Fruit fly (Drosophila melanogaster) whole organism, prepupa: ENCODE measurements around the gene CG4020.

Source experiments
- CG10631 ChIP-seq: fragments of 200-800 bp; sonication (Bioruptor generic); optimal IDR thresholded peaks from 2 replicates; lab custom pipeline; 2016; ENCODE audit warnings: missing biosample characterization, missing genetic modification characterization
- CG10669 ChIP-seq: fragments of 200-800 bp; sonication (Bioruptor generic); optimal IDR thresholded peaks from 3 replicates; lab custom pipeline; 2018; ENCODE audit warnings: missing biosample characterization, mild to moderate bottlenecking, missing genetic modification characterization, moderate library complexity
- CG11294 ChIP-seq: fragments of 200-800 bp; sonication (Bioruptor generic); IDR thresholded peaks from 2 replicates; pipeline ENCODE4 v1.3.6; 2022; ENCODE audit warnings: missing biosample characterization, missing genetic modification characterization
- CG11762 ChIP-seq: fragments of 200-800 bp; sonication (Bioruptor generic); optimal IDR thresholded peaks from 3 replicates; lab custom pipeline; 2016; ENCODE audit warnings: missing biosample characterization, missing genetic modification characterization; ENCODE audit not compliant: insufficient read depth
- CG11902 ChIP-seq: fragments of 200-800 bp; sonication (Bioruptor generic); optimal IDR thresholded peaks from 3 replicates; lab custom pipeline; 2016; ENCODE audit warnings: missing biosample characterization, missing genetic modification characterization
- CG15336 ChIP-seq: fragments of 200-800 bp; sonication (Bioruptor generic); IDR thresholded peaks from 2 replicates; pipeline ENCODE4 v1.3.6; 2022; ENCODE audit warnings: missing biosample characterization, missing genetic modification characterization
- CG16779 ChIP-seq: fragments of 200-800 bp; sonication (Bioruptor generic); optimal IDR thresholded peaks from 3 replicates; lab custom pipeline; 2017; ENCODE audit warnings: missing biosample characterization, mild to moderate bottlenecking, missing genetic modification characterization
- CG3032 ChIP-seq: fragments of 200-800 bp; optimal IDR thresholded peaks from 2 replicates; lab custom pipeline; 2019; ENCODE audit warnings: missing biosample characterization, mild to moderate bottlenecking, missing genetic modification characterization, moderate library complexity
- CG32006 ChIP-seq: fragments of 200-800 bp; sonication (Bioruptor generic); optimal IDR thresholded peaks from 3 replicates; lab custom pipeline; 2017; ENCODE audit warnings: missing biosample characterization, mild to moderate bottlenecking, missing genetic modification characterization
- CG4318 ChIP-seq: fragments of 200-800 bp; sonication (Bioruptor generic); optimal IDR thresholded peaks from 3 replicates; lab custom pipeline; 2017; ENCODE audit warnings: missing biosample characterization, mild to moderate bottlenecking, missing genetic modification characterization
- CG6163 ChIP-seq: fragments of 200-800 bp; sonication (Bioruptor generic); IDR thresholded peaks from 3 replicates; pipeline ENCODE4 v1.3.6; 2022; ENCODE audit warnings: missing biosample characterization, missing genetic modification characterization
- CG6276 ChIP-seq: fragments of 200-800 bp; sonication (Bioruptor generic); optimal IDR thresholded peaks from 2 replicates; lab custom pipeline; 2017; ENCODE audit warnings: missing biosample characterization, mild to moderate bottlenecking, missing genetic modification characterization
- CG6792 ChIP-seq: fragments of 200-800 bp; sonication (Bioruptor generic); optimal IDR thresholded peaks from 3 replicates; lab custom pipeline; 2016; ENCODE audit warnings: missing biosample characterization, missing genetic modification characterization
- CG6808 ChIP-seq: fragments of 200-800 bp; sonication (Bioruptor generic); optimal IDR thresholded peaks from 3 replicates; lab custom pipeline; 2017; ENCODE audit warnings: missing biosample characterization, missing genetic modification characterization, mild to moderate bottlenecking, moderate library complexity, missing genetic modification reagents
- CG7368 ChIP-seq: fragments of 200-800 bp; sonication (Bioruptor generic); optimal IDR thresholded peaks from 3 replicates; lab custom pipeline; 2016; ENCODE audit warnings: missing biosample characterization, missing genetic modification characterization
- CG8119 ChIP-seq: fragments of 200-800 bp; sonication (Bioruptor generic); IDR thresholded peaks from 3 replicates; pipeline ENCODE4 v1.3.6; 2022; ENCODE audit warnings: missing biosample characterization, missing genetic modification characterization
- CG8319 ChIP-seq: fragments of 200-800 bp; sonication (Bioruptor generic); optimal IDR thresholded peaks from 3 replicates; lab custom pipeline; 2016; ENCODE audit warnings: missing biosample characterization, missing genetic modification characterization
- CG8632 ChIP-seq: fragments of 200-800 bp; sonication (Bioruptor generic); optimal IDR thresholded peaks from 3 replicates; lab custom pipeline; 2016; ENCODE audit warnings: missing biosample characterization, missing genetic modification characterization
- Eip78C ChIP-seq: fragments of 200-800 bp; sonication (Bioruptor generic); peaks from one replicate; lab custom pipeline; 2016; ENCODE audit warnings: missing biosample characterization, missing genetic modification characterization
- Ets96B ChIP-seq: fragments of 200-800 bp; optimal IDR thresholded peaks from 2 replicates; lab custom pipeline; 2019; ENCODE audit warnings: missing biosample characterization, mild to moderate bottlenecking, missing genetic modification characterization, moderate library complexity
- Gug ChIP-seq: fragments of 200-800 bp; sonication (Bioruptor generic); IDR thresholded peaks from 2 replicates; pipeline ENCODE4 v1.3.6; 2022; ENCODE audit warnings: missing biosample characterization, missing genetic modification characterization
- Hr38 ChIP-seq: sonication (Bioruptor generic); optimal IDR thresholded peaks from 2 replicates; lab custom pipeline; 2016; ENCODE audit warnings: missing biosample characterization, missing genetic modification characterization
- Hr39 ChIP-seq: fragments of 200-800 bp; sonication (Bioruptor generic); optimal IDR thresholded peaks from 2 replicates; lab custom pipeline; 2016; ENCODE audit warnings: missing biosample characterization, missing genetic modification characterization
- Lpt ChIP-seq: fragments of 200-800 bp; sonication (Bioruptor generic); optimal IDR thresholded peaks from 3 replicates; lab custom pipeline; 2016; ENCODE audit warnings: missing biosample characterization, missing genetic modification characterization
- Met ChIP-seq: fragments of 200-800 bp; sonication (Bioruptor generic); optimal IDR thresholded peaks from 3 replicates; lab custom pipeline; 2016; ENCODE audit warnings: missing biosample characterization, missing genetic modification characterization
- OdsH ChIP-seq: fragments of 200-800 bp; sonication (Bioruptor generic); optimal IDR thresholded peaks from 3 replicates; lab custom pipeline; 2016; ENCODE audit warnings: missing biosample characterization, missing genetic modification characterization
- Sox102F ChIP-seq: fragments of 200-800 bp; sonication (Bioruptor generic); optimal IDR thresholded peaks from 2 replicates; lab custom pipeline; 2016; ENCODE audit warnings: missing biosample characterization, mild to moderate bottlenecking, missing genetic modification characterization
- achi ChIP-seq: fragments of 200-800 bp; sonication (Bioruptor generic); optimal IDR thresholded peaks from 3 replicates; lab custom pipeline; 2016; ENCODE audit warnings: missing biosample characterization, missing genetic modification characterization
- acj6 ChIP-seq: fragments of 200-800 bp; sonication (Bioruptor generic); optimal IDR thresholded peaks from 3 replicates; lab custom pipeline; 2016; ENCODE audit warnings: missing biosample characterization, missing genetic modification characterization
- dac ChIP-seq: fragments of 200-800 bp; sonication (Bioruptor generic); optimal IDR thresholded peaks from 2 replicates; lab custom pipeline; 2017; ENCODE audit warnings: missing biosample characterization, mild to moderate bottlenecking, missing genetic modification characterization
- eg ChIP-seq: fragments of 200-800 bp; sonication (Bioruptor generic); IDR thresholded peaks from 3 replicates; pipeline ENCODE4 v1.3.6; 2022; ENCODE audit warnings: missing biosample characterization, missing genetic modification characterization
- fd59A ChIP-seq: fragments of 200-800 bp; sonication (Bioruptor generic); optimal IDR thresholded peaks from 2 replicates; lab custom pipeline; 2017; ENCODE audit warnings: missing biosample characterization, mild to moderate bottlenecking, missing genetic modification characterization, missing genetic modification reagents
- lz ChIP-seq: fragments of 200-800 bp; sonication (Bioruptor generic); optimal IDR thresholded peaks from 3 replicates; lab custom pipeline; 2016; ENCODE audit warnings: missing biosample characterization, missing genetic modification characterization
- salr ChIP-seq, 2 experiments: fragments of 200-800 bp; sonication (Bioruptor generic); optimal IDR thresholded peaks; 3 replicates each; lab custom pipeline; 2016 to 2018; ENCODE audit warnings: missing biosample characterization in 2 of 2, missing genetic modification characterization in 2 of 2, mild to moderate bottlenecking in 1 of 2
- spab ChIP-seq: fragments of 200-800 bp; sonication (Bioruptor generic); optimal IDR thresholded peaks from 2 replicates; lab custom pipeline; 2017; ENCODE audit warnings: missing biosample characterization, mild to moderate bottlenecking, missing genetic modification characterization, missing genetic modification reagents
- ss ChIP-seq, 2 experiments: fragments of 200-800 bp; sonication (Bioruptor generic); optimal IDR thresholded peaks; 2 replicates in 1 of 2; 3 replicates in 1 of 2; lab custom pipeline; 2017 to 2018; ENCODE audit warnings: mild to moderate bottlenecking in 2 of 2, missing biosample characterization in 2 of 2, missing genetic modification characterization in 2 of 2, moderate library complexity in 1 of 2
- svp ChIP-seq: fragments of 200-800 bp; sonication (Bioruptor generic); peaks from one replicate; lab custom pipeline; 2016; ENCODE audit warnings: missing biosample characterization, missing genetic modification characterization
- topi ChIP-seq: fragments of 200-800 bp; sonication (Bioruptor generic); optimal IDR thresholded peaks from 3 replicates; lab custom pipeline; 2016; ENCODE audit warnings: missing biosample characterization, missing genetic modification characterization
- vri ChIP-seq: fragments of 200-800 bp; sonication (Bioruptor generic); optimal IDR thresholded peaks from 3 replicates; lab custom pipeline; 2016; ENCODE audit warnings: missing biosample characterization, mild to moderate bottlenecking, missing genetic modification characterization

CG4020 gene

dm6 chrX:5901628-5902213 lies 3.8 kb upstream of the CG4020 start (continued):
- TF ChIP-seq CG16779 (peak; percentile 5), CG6276 (GFP tag; lab: Kevin White, UChicago) (no peak), CG8632 (peak; percentile 20), Ets96B (tag; lab: Kevin White, UChicago) (peak; percentile 5), CG11294 (no peak), acj6 (GFP tag; lab: Kevin White, UChicago) (no peak), CG11762 (GFP tag; lab: Kevin White, UChicago) (no peak), CG10631 (GFP tag; lab: Kevin White, UChicago) (no peak), CG8319 (GFP tag; lab: Kevin White, UChicago) (no peak), salr (GFP tag; optimal IDR thresholded peaks at IDR 0.05; lab: Kevin White, UChicago) (peak in 1 of 2 experiments; percentile 42), achi (GFP tag; lab: Kevin White, UChicago) (peak; percentile 19), spab (GFP tag; lab: Kevin White, UChicago) (no peak), CG15336 (GFP tag; lab: Robert Waterston, UW) (peak; percentile 41; the same call in 1 of the 2 replicates), Hr38 (GFP tag; lab: Kevin White, UChicago) (no peak), CG7368 (GFP tag; lab: Kevin White, UChicago) (peak; percentile 25), ss (GFP tag; optimal IDR thresholded peaks at IDR 0.05; lab: Kevin White, UChicago) (peak; percentile 76 to 81), CG32006 (GFP tag; lab: Kevin White, UChicago) (peak; percentile 10), Hr39 (GFP tag; lab: Kevin White, UChicago) (no peak)

DNA sequence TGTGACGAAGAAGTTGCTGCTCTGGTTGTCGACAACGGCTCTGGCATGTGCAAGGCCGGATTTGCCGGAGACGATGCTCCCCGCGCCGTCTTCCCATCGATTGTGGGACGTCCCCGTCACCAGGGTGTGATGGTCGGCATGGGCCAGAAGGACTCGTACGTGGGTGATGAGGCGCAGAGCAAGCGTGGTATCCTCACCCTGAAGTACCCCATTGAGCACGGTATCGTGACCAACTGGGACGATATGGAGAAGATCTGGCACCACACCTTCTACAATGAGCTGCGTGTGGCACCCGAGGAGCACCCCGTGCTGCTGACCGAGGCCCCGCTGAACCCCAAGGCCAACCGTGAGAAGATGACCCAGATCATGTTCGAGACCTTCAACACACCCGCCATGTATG lies 2.8 kb upstream of the CG4020 start:
- TF ChIP-seq svp (GFP tag; lab: Kevin White, UChicago), result peak; percentile 68
- TF ChIP-seq lz (GFP tag; lab: Kevin White, UChicago), result no peak
- TF ChIP-seq CG10631 (GFP tag; lab: Kevin White, UChicago), result no peak
- TF ChIP-seq CG10669, result no peak
- no peak for TF ChIP-seq CG6276 (GFP tag; lab: Kevin White, UChicago)

DNA sequence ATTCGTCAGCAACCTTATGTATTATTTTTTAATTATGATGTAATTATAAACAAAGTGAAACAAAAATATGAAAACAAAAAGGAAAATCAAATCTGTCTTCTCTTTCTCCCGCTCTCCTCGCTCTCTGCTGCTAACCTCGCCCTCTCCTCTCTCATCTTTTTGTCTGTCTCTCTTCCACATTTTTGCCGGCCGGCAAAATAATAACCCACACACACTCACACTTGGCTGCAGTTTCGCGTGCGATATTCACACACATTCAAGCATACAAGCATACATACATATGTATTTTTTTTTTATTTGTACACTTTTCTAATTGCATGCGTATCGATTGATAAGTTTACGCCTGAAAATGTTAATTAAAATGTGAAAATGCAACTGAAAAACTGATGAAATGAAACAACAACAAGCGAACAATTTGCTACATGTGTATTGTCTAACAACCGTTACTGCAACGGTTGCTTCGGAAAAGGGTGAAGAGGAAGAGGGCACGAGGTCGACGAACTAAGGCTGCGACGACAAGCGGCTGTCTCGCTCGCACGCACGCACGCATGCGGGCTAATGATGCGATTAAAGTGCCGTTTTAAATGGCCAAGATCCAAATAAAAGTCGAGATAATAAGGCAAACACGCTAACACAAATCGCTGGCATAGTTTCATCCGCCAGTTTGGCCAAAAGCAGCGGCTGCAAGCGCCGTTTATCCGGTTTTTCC lies 1.0 kb upstream of the CG4020 start:
- no peak for TF ChIP-seq topi (GFP tag; lab: Kevin White, UChicago)
- TF ChIP-seq Lpt (GFP tag; lab: Kevin White, UChicago), result no peak
- TF ChIP-seq Sox102F (GFP tag; lab: Kevin White, UChicago), result no peak
- no peak for TF ChIP-seq dac (GFP tag; lab: Kevin White, UChicago)
- no peak for TF ChIP-seq CG3032 (tag; lab: Kevin White, UChicago)
- TF ChIP-seq vri (GFP tag; lab: Kevin White, UChicago), result peak; percentile 91
- TF ChIP-seq CG6808 (GFP tag; lab: Kevin White, UChicago), result no peak
- TF ChIP-seq CG11902, result no peak
- TF ChIP-seq Met (GFP tag; lab: Kevin White, UChicago), result no peak
- TF ChIP-seq spab (GFP tag; lab: Kevin White, UChicago), result no peak
- TF ChIP-seq CG8319 (GFP tag; lab: Kevin White, UChicago), result no peak
- TF ChIP-seq CG10631 (GFP tag; lab: Kevin White, UChicago), result no peak
- 0 out of 3 replicates have a peak, but pooled peaks have one; percentile 38 for TF ChIP-seq CG6163 (GFP tag; lab: Robert Waterston, UW)
- TF ChIP-seq svp (GFP tag; lab: Kevin White, UChicago), result peak; percentile 78
- no peak for TF ChIP-seq CG4318 (GFP tag; lab: Kevin White, UChicago)
- no peak for TF ChIP-seq CG6792 (GFP tag; lab: Kevin White, UChicago)
- TF ChIP-seq eg (GFP tag; lab: Robert Waterston, UW), result peak; percentile 5; the same call in 1 of the 3 replicates
- no peak for TF ChIP-seq OdsH (GFP tag; lab: Kevin White, UChicago)
- no peak for TF ChIP-seq Gug (GFP tag; lab: Robert Waterston, UW)
- peak; percentile 60 for TF ChIP-seq Eip78C (GFP tag; lab: Kevin White, UChicago)
- no peak for TF ChIP-seq fd59A
- no peak for TF ChIP-seq CG8119 (GFP tag; lab: Robert Waterston, UW)
